Fruit fly (Drosophila melanogaster) whole organism, embryonic: Measurements from ENCODE around the gene InR.

Experiments used
- Aef1 ChIP-seq: fragments of 200-800 bp; sonication (Bioruptor generic); IDR thresholded peaks from 3 replicates; pipeline ENCODE4 v1.3.6; 2022; ENCODE audit warnings: missing biosample characterization, missing genetic modification characterization
- CG11247 ChIP-seq: fragments of 200-800 bp; sonication (Bioruptor generic); IDR thresholded peaks from 2 replicates; pipeline ENCODE4 v1.3.6; 2022; ENCODE audit warnings: missing biosample characterization, missing genetic modification characterization
- CG11456 ChIP-seq: fragments of 200-800 bp; sonication (Bioruptor generic); IDR thresholded peaks from 3 replicates; pipeline ENCODE4 v1.3.6; 2022; ENCODE audit warnings: missing biosample characterization, missing genetic modification characterization
- CG12391 ChIP-seq: fragments of 200-800 bp; sonication (Bioruptor generic); optimal IDR thresholded peaks from 3 replicates; lab custom pipeline; 2018; ENCODE audit warnings: missing biosample characterization, mild to moderate bottlenecking, missing genetic modification characterization, moderate library complexity
- CG13894 ChIP-seq: fragments of 200-800 bp; sonication (Bioruptor generic); optimal IDR thresholded peaks from 3 replicates; lab custom pipeline; 2018; ENCODE audit warnings: missing biosample characterization, mild to moderate bottlenecking, missing genetic modification characterization, moderate library complexity
- CG15269 ChIP-seq: fragments of 200-800 bp; sonication (Bioruptor generic); optimal IDR thresholded peaks from 2 replicates; lab custom pipeline; 2018; ENCODE audit warnings: missing biosample characterization, mild to moderate bottlenecking, missing genetic modification characterization, moderate library complexity
- CG1603 ChIP-seq: fragments of 200-800 bp; sonication (Bioruptor generic); optimal IDR thresholded peaks from 2 replicates; lab custom pipeline; 2019; ENCODE audit warnings: missing biosample characterization, mild to moderate bottlenecking, missing genetic modification characterization, moderate library complexity
- CG17361 ChIP-seq: fragments of 200-800 bp; sonication (Bioruptor generic); IDR thresholded peaks from 3 replicates; pipeline ENCODE4 v1.3.6; 2022; ENCODE audit warnings: missing biosample characterization, missing genetic modification characterization
- CG1832 ChIP-seq: fragments of 200-800 bp; sonication (Bioruptor generic); optimal IDR thresholded peaks from 2 replicates; lab custom pipeline; 2017; ENCODE audit warnings: missing biosample characterization, mild to moderate bottlenecking, missing genetic modification characterization, inconsistent platforms
- CG18619 ChIP-seq: fragments of 200-800 bp; sonication (Bioruptor generic); optimal IDR thresholded peaks from 3 replicates; lab custom pipeline; 2017; ENCODE audit warnings: missing biosample characterization, mild to moderate bottlenecking, missing genetic modification characterization
- CG2199 ChIP-seq: fragments of 200-800 bp; sonication (Bioruptor generic); IDR thresholded peaks from 3 replicates; pipeline ENCODE4 v1.3.6; 2022; ENCODE audit warnings: missing biosample characterization, missing genetic modification characterization
- CG3726 ChIP-seq: fragments of 200-800 bp; sonication (Bioruptor generic); IDR thresholded peaks from 3 replicates; pipeline ENCODE4, ENCODE4 v1.3.6; 2022; ENCODE audit warnings: missing biosample characterization, missing genetic modification characterization
- CG4360 ChIP-seq: fragments of 200-800 bp; sonication (Bioruptor generic); IDR thresholded peaks from 2 replicates; pipeline ENCODE4 v1.3.6; 2022; ENCODE audit warnings: missing biosample characterization, missing genetic modification characterization
- CG4820 ChIP-seq: fragments of 200-800 bp; sonication (Bioruptor generic); optimal IDR thresholded peaks from 3 replicates; lab custom pipeline; 2016; ENCODE audit warnings: missing biosample characterization, missing genetic modification characterization
- CG4854 ChIP-seq: fragments of 200-800 bp; sonication (Bioruptor generic); optimal IDR thresholded peaks from 2 replicates; lab custom pipeline; 2016; ENCODE audit warnings: missing biosample characterization, missing genetic modification characterization, inconsistent platforms
- CG6654 ChIP-seq: fragments of 200-800 bp; sonication (Bioruptor generic); optimal IDR thresholded peaks from 2 replicates; lab custom pipeline; 2017; ENCODE audit warnings: missing biosample characterization, mild to moderate bottlenecking, missing genetic modification characterization
- CG7372 ChIP-seq: fragments of 200-800 bp; sonication (Bioruptor generic); IDR thresholded peaks from 2 replicates; pipeline ENCODE4 v1.3.6; 2022; ENCODE audit warnings: missing biosample characterization, missing genetic modification characterization
- CG7963 ChIP-seq: fragments of 200-800 bp; sonication (Bioruptor generic); IDR thresholded peaks from 3 replicates; pipeline ENCODE4 v1.3.6; 2022; ENCODE audit warnings: missing biosample characterization, missing genetic modification characterization; ENCODE audit not compliant: partially characterized antibody
- CG8281 ChIP-seq: fragments of 200-800 bp; sonication (Bioruptor generic); optimal IDR thresholded peaks from 2 replicates; lab custom pipeline; 2018; ENCODE audit warnings: missing biosample characterization, mild to moderate bottlenecking, missing genetic modification characterization, moderate library complexity
- CG9817 ChIP-seq: fragments of 200-800 bp; sonication (Bioruptor generic); optimal IDR thresholded peaks from 2 replicates; lab custom pipeline; 2018; ENCODE audit warnings: missing biosample characterization, mild to moderate bottlenecking, missing genetic modification characterization, moderate library complexity
- Camta ChIP-seq: fragments of 200-800 bp; sonication (Bioruptor generic); optimal IDR thresholded peaks from 2 replicates; lab custom pipeline; 2016; ENCODE audit warnings: missing biosample characterization, missing genetic modification characterization
- D ChIP-seq, 2 experiments: fragments of 200-800 bp in 1 of 2; fragments of >200 bp in 1 of 2; sonication (Bioruptor generic) in 1 of 2; optimal IDR thresholded peaks; 2 replicates in 1 of 2; 3 replicates in 1 of 2; lab custom pipeline; 2017; ENCODE audit warnings: mild to moderate bottlenecking in 1 of 2, missing biosample characterization in 1 of 2, missing genetic modification characterization in 1 of 2, missing genetic modification reagents in 1 of 2
- D19B ChIP-seq: fragments of 200-800 bp; sonication (Bioruptor generic); optimal IDR thresholded peaks from 2 replicates; lab custom pipeline; 2017; ENCODE audit warnings: missing biosample characterization, mild to moderate bottlenecking, missing genetic modification characterization
- ERR ChIP-seq: fragments of 200-800 bp; sonication (Bioruptor generic); optimal IDR thresholded peaks from 2 replicates; lab custom pipeline; 2016; ENCODE audit warnings: missing biosample characterization, missing genetic modification characterization
- Gug ChIP-seq: fragments of 200-800 bp; sonication (Bioruptor generic); IDR thresholded peaks from 4 replicates; pipeline ENCODE4 v1.3.6; 2022; ENCODE audit warnings: missing biosample characterization, missing genetic modification characterization
- HHEX ChIP-seq: fragments of 200-800 bp; sonication (Bioruptor generic); optimal IDR thresholded peaks from 3 replicates; lab custom pipeline; 2017; ENCODE audit warnings: missing biosample characterization, mild to moderate bottlenecking, missing genetic modification characterization, missing genetic modification reagents
- Hsf ChIP-seq: fragments of 200-800 bp; sonication (Bioruptor generic); optimal IDR thresholded peaks from 3 replicates; lab custom pipeline; 2016; ENCODE audit warnings: missing biosample characterization, missing genetic modification characterization
- MBD-R2 ChIP-seq: fragments of 200-800 bp; sonication (Bioruptor generic); IDR thresholded peaks from 2 replicates; pipeline ENCODE4 v1.3.6; 2022; ENCODE audit warnings: missing biosample characterization, missing genetic modification characterization
- MTF-1 ChIP-seq: fragments of 200-800 bp; sonication (Bioruptor generic); optimal IDR thresholded peaks from 2 replicates; lab custom pipeline; 2018; ENCODE audit warnings: missing biosample characterization, mild to moderate bottlenecking, missing genetic modification characterization, borderline replicate concordance
- NC2β ChIP-seq: fragments of 200-800 bp; sonication (Bioruptor generic); optimal IDR thresholded peaks from 2 replicates; lab custom pipeline; 2016; ENCODE audit warnings: missing biosample characterization, missing genetic modification characterization
- Poxn ChIP-seq: fragments of 200-800 bp; sonication (Bioruptor generic); IDR thresholded peaks from 2 replicates; pipeline ENCODE4 v1.3.6; 2022; ENCODE audit warnings: missing biosample characterization, missing genetic modification characterization
- bigmax ChIP-seq: fragments of 200-800 bp; sonication (Bioruptor generic); optimal IDR thresholded peaks from 2 replicates; lab custom pipeline; 2018; ENCODE audit warnings: missing biosample characterization, mild to moderate bottlenecking, missing genetic modification characterization
- cad ChIP-seq: fragments of >200 bp; optimal IDR thresholded peaks from 2 replicates; lab custom pipeline; 2017; ENCODE audit warnings: missing biosample characterization, missing genetic modification characterization
- croc ChIP-seq: fragments of 200-800 bp; sonication (Bioruptor generic); conservative IDR thresholded peaks from 3 replicates; pipeline ENCODE4 v1.3.6; 2022; ENCODE audit warnings: missing biosample characterization, missing genetic modification characterization
- dmrt11E ChIP-seq: fragments of 200-800 bp; sonication (Bioruptor generic); optimal IDR thresholded peaks from 3 replicates; lab custom pipeline; 2018; ENCODE audit warnings: missing biosample characterization, mild to moderate bottlenecking, missing genetic modification characterization, moderate library complexity
- emc ChIP-seq: fragments of 200-800 bp; sonication (Bioruptor generic); optimal IDR thresholded peaks from 2 replicates; lab custom pipeline; 2016; ENCODE audit warnings: missing biosample characterization, missing genetic modification characterization
- esg ChIP-seq: fragments of 200-800 bp; sonication (Bioruptor generic); conservative IDR thresholded peaks from 2 replicates; pipeline ENCODE4 v1.3.6; 2022; ENCODE audit warnings: missing biosample characterization, missing genetic modification characterization
- eyg ChIP-seq: fragments of 200-800 bp; sonication (Bioruptor generic); optimal IDR thresholded peaks from 3 replicates; lab custom pipeline; 2016; ENCODE audit warnings: missing biosample characterization, missing genetic modification characterization
- hb ChIP-seq: fragments of 200-800 bp; sonication (Bioruptor generic); IDR thresholded peaks from 3 replicates; pipeline ENCODE4 v1.3.6; 2022; ENCODE audit warnings: missing biosample characterization, missing genetic modification characterization; ENCODE audit not compliant: partially characterized antibody
- onecut ChIP-seq: fragments of 200-800 bp; sonication (Bioruptor generic); IDR thresholded peaks from 2 replicates; pipeline ENCODE4 v1.3.6; 2022; ENCODE audit warnings: missing biosample characterization, missing genetic modification characterization
- p53 ChIP-seq: fragments of 200-800 bp; sonication (Bioruptor generic); optimal IDR thresholded peaks from 2 replicates; lab custom pipeline; 2016; ENCODE audit warnings: missing biosample characterization, missing genetic modification characterization
- row ChIP-seq: fragments of 200-800 bp; sonication (Bioruptor generic); IDR thresholded peaks from 3 replicates; pipeline ENCODE4 v1.3.6; 2022; ENCODE audit warnings: missing biosample characterization, missing genetic modification characterization
- sc ChIP-seq, 3 experiments: fragments of >200 bp in 2 of 3; fragments of 200-800 bp in 1 of 3; sonication (Bioruptor generic) in 1 of 3; optimal IDR thresholded peaks; 2 replicates in 2 of 3; 3 replicates in 1 of 3; lab custom pipeline; 2017; ENCODE audit warnings: mild to moderate bottlenecking in 1 of 3, missing biosample characterization in 1 of 3, missing genetic modification characterization in 1 of 3, missing genetic modification reagents in 1 of 3
- sens-2 ChIP-seq: fragments of 200-800 bp; sonication (Bioruptor generic); IDR thresholded peaks from 2 replicates; pipeline ENCODE4 v1.3.6; 2022; ENCODE audit warnings: missing biosample characterization, missing genetic modification characterization
- seq ChIP-seq: fragments of 200-800 bp; sonication (Bioruptor generic); IDR thresholded peaks from 2 replicates; pipeline ENCODE4 v1.3.6; 2022; ENCODE audit warnings: missing biosample characterization, missing genetic modification characterization
- shn ChIP-seq: fragments of 200-800 bp; sonication (Bioruptor generic); optimal IDR thresholded peaks from 3 replicates; lab custom pipeline; 2016; ENCODE audit warnings: missing biosample characterization, missing genetic modification characterization
- sna ChIP-seq: fragments of 200-800 bp; sonication (Bioruptor generic); IDR thresholded peaks from 2 replicates; pipeline ENCODE4 v1.3.6; 2022; ENCODE audit warnings: missing biosample characterization, missing genetic modification characterization; ENCODE audit not compliant: partially characterized antibody
- sqz ChIP-seq: fragments of 200-800 bp; sonication (Bioruptor generic); optimal IDR thresholded peaks from 3 replicates; lab custom pipeline; 2018; ENCODE audit warnings: missing biosample characterization, mild to moderate bottlenecking, missing genetic modification characterization
- stc ChIP-seq: fragments of 200-800 bp; sonication (Bioruptor generic); IDR thresholded peaks from 2 replicates; pipeline ENCODE4 v1.3.6; 2022; ENCODE audit warnings: missing biosample characterization, missing genetic modification characterization
- usp ChIP-seq: fragments of >200 bp; optimal IDR thresholded peaks from 2 replicates; lab custom pipeline; 2017; ENCODE audit warnings: missing biosample characterization, missing genetic modification characterization

The InR gene

DNA sequence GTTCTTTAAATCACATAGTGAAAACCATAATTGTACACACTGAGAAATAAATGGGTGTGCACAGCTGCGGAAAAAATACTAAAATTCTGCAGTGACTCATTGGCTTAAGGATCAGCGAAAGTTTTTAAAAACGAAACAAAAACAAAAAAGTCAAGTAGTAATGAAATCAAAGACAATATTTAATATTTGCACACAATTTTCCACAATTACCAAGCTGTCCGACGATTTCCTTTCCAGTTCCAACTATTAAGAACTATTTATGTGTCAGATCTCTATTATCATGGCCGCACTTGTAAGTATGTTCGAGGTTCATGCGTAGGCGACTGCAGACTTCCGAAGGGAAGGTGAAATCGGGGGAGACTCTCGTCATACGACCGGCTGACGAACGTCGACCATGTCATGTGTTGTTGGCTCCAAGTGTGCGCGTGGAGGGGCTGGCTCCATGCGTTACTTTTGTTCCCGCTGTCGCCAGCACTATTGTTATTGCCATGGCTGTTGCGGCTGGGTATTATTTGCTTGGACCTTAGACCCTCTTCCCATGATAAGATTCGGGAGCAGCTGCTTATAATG is 4.2 kb downstream of the InR start (continued):
- TF ChIP-seq HHEX (GFP tag; lab: Kevin White, UChicago) (peak; percentile 58), CG4854 (GFP tag; lab: Kevin White, UChicago) (no peak), CG15269 (tag; lab: Kevin White, UChicago) (peak; percentile 66), hb (no peak), seq (GFP tag; lab: Robert Waterston, UW) (no peak), eyg (GFP tag; lab: Kevin White, UChicago) (peak; percentile 25), p53 (GFP tag; lab: Kevin White, UChicago) (peak; percentile 8), Camta (GFP tag; lab: Kevin White, UChicago) (peak; percentile 50), D (optimal IDR thresholded peaks at IDR 0.05; lab: Kevin White, UChicago) (no peak), D (GFP tag; optimal IDR thresholded peaks at IDR 0.05; lab: Kevin White, UChicago) (peak; percentile 55), croc (no peak), NC2β (no peak), MBD-R2 (GFP tag; lab: Robert Waterston, UW) (no peak), shn (peak; percentile 53), MTF-1 (GFP tag; lab: Kevin White, UChicago) (no peak), emc (GFP tag; lab: Kevin White, UChicago) (no peak), bigmax (GFP tag; lab: Kevin White, UChicago) (no peak), CG8281 (tag; lab: Kevin White, UChicago) (no peak), CG6654 (GFP tag; lab: Kevin White, UChicago) (peak; percentile 35), ERR (GFP tag; lab: Kevin White, UChicago) (peak; percentile 34), CG2199 (no peak), D19B (GFP tag; lab: Kevin White, UChicago) (peak; percentile 57), dmrt11E (peak; percentile 46), CG9817 (tag; lab: Kevin White, UChicago) (peak; percentile 3), sc (optimal IDR thresholded peaks at IDR 0.05; lab: Kevin White, UChicago) (no peak), sc (GFP tag; optimal IDR thresholded peaks at IDR 0.05; lab: Kevin White, UChicago) (no peak), CG4820 (peak; percentile 60), CG13894 (no peak), CG1832 (GFP tag; lab: Kevin White, UChicago) (no peak), CG17361 (GFP tag; lab: Robert Waterston, UW) (no peak), sens-2 (GFP tag; lab: Robert Waterston, UW) (no peak), CG1603 (tag; lab: Kevin White, UChicago) (peak; percentile 23), Poxn (GFP tag; lab: Robert Waterston, UW) (no peak), Gug (GFP tag; lab: Robert Waterston, UW) (no peak; the same call in 2 of the 4 replicates), usp (GFP tag; lab: Kevin White, UChicago) (no peak), CG7963 (no peak), CG11456 (GFP tag; lab: Robert Waterston, UW) (no peak), CG11247 (no peak), CG7372 (GFP tag; lab: Robert Waterston, UW) (no peak), Aef1 (GFP tag; lab: Robert Waterston, UW) (no peak), Hsf (peak; percentile 65), esg (no peak), sqz (GFP tag; lab: Kevin White, UChicago) (peak; percentile 43), onecut (GFP tag; lab: Robert Waterston, UW) (no peak), CG18619 (GFP tag; lab: Kevin White, UChicago) (peak; percentile 51), CG3726 (GFP tag; lab: Robert Waterston, UW) (no peak), stc (GFP tag; lab: Robert Waterston, UW) (no peak), CG12391 (tag; lab: Kevin White, UChicago) (peak; percentile 65), sna (GFP tag; lab: Robert Waterston, UW) (no peak), CG4360 (GFP tag; lab: Robert Waterston, UW) (no peak), cad (GFP tag; lab: Kevin White, UChicago) (no peak), row (GFP tag; lab: Robert Waterston, UW) (no peak)
